Fruit fly (Drosophila melanogaster) whole organism, embryonic: ENCODE data around the gene CG1024.
A peak's percentile ranks its signal among the peaks of the same experiment; 100 is the strongest.

ENCODE experiments used
- CG12236 ChIP-seq: fragments of 200-800 bp; sonication (Bioruptor generic); optimal IDR thresholded peaks from 2 replicates; lab custom pipeline; 2016; ENCODE audit warnings: missing biosample characterization, missing genetic modification characterization
- CG13424 ChIP-seq: fragments of 200-800 bp; sonication (Bioruptor generic); optimal IDR thresholded peaks from 2 replicates; lab custom pipeline; 2019; ENCODE audit warnings: missing biosample characterization, mild to moderate bottlenecking, missing genetic modification characterization, moderate library complexity
- CG14710 ChIP-seq: fragments of 200-800 bp; sonication (Bioruptor generic); optimal IDR thresholded peaks from 3 replicates; lab custom pipeline; 2019; ENCODE audit warnings: missing biosample characterization, mild to moderate bottlenecking, missing genetic modification characterization, moderate library complexity
- CG16813 ChIP-seq: fragments of 200-800 bp; sonication (Bioruptor generic); IDR thresholded peaks from 3 replicates; pipeline ENCODE4 v1.3.6; 2022; ENCODE audit warnings: missing biosample characterization, missing genetic modification characterization; ENCODE audit not compliant: partially characterized antibody
- CG16815 ChIP-seq: fragments of 200-800 bp; sonication (Bioruptor generic); optimal IDR thresholded peaks from 3 replicates; lab custom pipeline; 2017; ENCODE audit warnings: missing biosample characterization, mild to moderate bottlenecking, missing genetic modification characterization
- CG2116 ChIP-seq: fragments of 200-800 bp; sonication (Bioruptor generic); optimal IDR thresholded peaks from 3 replicates; lab custom pipeline; 2018; ENCODE audit warnings: missing biosample characterization, mild to moderate bottlenecking, missing genetic modification characterization
- CG2712 ChIP-seq: fragments of 200-800 bp; optimal IDR thresholded peaks from 3 replicates; lab custom pipeline; 2019; ENCODE audit warnings: missing biosample characterization, mild to moderate bottlenecking, missing genetic modification characterization, moderate library complexity
- CG31224 ChIP-seq: fragments of 200-800 bp; sonication (Bioruptor generic); IDR thresholded peaks from 2 replicates; pipeline ENCODE4 v1.3.6; 2022; ENCODE audit warnings: missing biosample characterization, missing genetic modification characterization
- CG3281 ChIP-seq: fragments of 200-800 bp; sonication (Bioruptor generic); optimal IDR thresholded peaks from 3 replicates; lab custom pipeline; 2017; ENCODE audit warnings: missing biosample characterization, mild to moderate bottlenecking, missing genetic modification characterization
- CG33557 ChIP-seq: fragments of 200-800 bp; sonication (Bioruptor generic); optimal IDR thresholded peaks from 2 replicates; lab custom pipeline; 2019; ENCODE audit warnings: missing biosample characterization, mild to moderate bottlenecking, missing genetic modification characterization, moderate library complexity
- CG4328 ChIP-seq: fragments of 200-800 bp; sonication (Bioruptor generic); optimal IDR thresholded peaks from 3 replicates; lab custom pipeline; 2017; ENCODE audit warnings: missing biosample characterization, missing genetic modification reagents, missing genetic modification characterization
- CG8281 ChIP-seq: fragments of 200-800 bp; sonication (Bioruptor generic); optimal IDR thresholded peaks from 2 replicates; lab custom pipeline; 2018; ENCODE audit warnings: missing biosample characterization, mild to moderate bottlenecking, missing genetic modification characterization, moderate library complexity
- CG8359 ChIP-seq: fragments of 200-800 bp; sonication (Bioruptor generic); optimal IDR thresholded peaks from 2 replicates; lab custom pipeline; 2017; ENCODE audit warnings: missing biosample characterization, mild to moderate bottlenecking, missing genetic modification characterization, borderline replicate concordance
- CG9727 ChIP-seq: fragments of 200-800 bp; sonication (Bioruptor generic); optimal IDR thresholded peaks from 3 replicates; lab custom pipeline; 2017; ENCODE audit warnings: missing biosample characterization, mild to moderate bottlenecking, missing genetic modification characterization
- Ets97D ChIP-seq: fragments of 200-800 bp; sonication (Bioruptor generic); optimal IDR thresholded peaks from 3 replicates; lab custom pipeline; 2016; ENCODE audit warnings: missing biosample characterization, missing genetic modification characterization
- H2.0 ChIP-seq: fragments of 200-800 bp; sonication (Bioruptor generic); IDR thresholded peaks from 2 replicates; pipeline ENCODE4 v1.3.6; 2022; ENCODE audit warnings: missing biosample characterization, missing genetic modification characterization
- HHEX ChIP-seq: fragments of 200-800 bp; sonication (Bioruptor generic); optimal IDR thresholded peaks from 3 replicates; lab custom pipeline; 2017; ENCODE audit warnings: missing biosample characterization, mild to moderate bottlenecking, missing genetic modification characterization, missing genetic modification reagents
- HLH3B ChIP-seq: fragments of 200-800 bp; sonication (Bioruptor generic); IDR thresholded peaks from 2 replicates; pipeline ENCODE4 v1.3.6; 2022; ENCODE audit warnings: missing biosample characterization, missing genetic modification characterization
- Med ChIP-seq: fragments of 200-800 bp; sonication (Bioruptor generic); peaks from one replicate; lab custom pipeline; 2016; ENCODE audit warnings: missing biosample characterization, missing genetic modification characterization, mild to moderate bottlenecking, inconsistent platforms, moderate library complexity
- Sox100B ChIP-seq: fragments of 200-800 bp; sonication (Bioruptor generic); optimal IDR thresholded peaks from 3 replicates; lab custom pipeline; 2018; ENCODE audit warnings: missing biosample characterization, mild to moderate bottlenecking, missing genetic modification characterization
- Sox102F ChIP-seq: fragments of 200-800 bp; sonication (Bioruptor generic); optimal IDR thresholded peaks from 2 replicates; lab custom pipeline; 2018; ENCODE audit warnings: missing biosample characterization, mild to moderate bottlenecking, missing genetic modification characterization, moderate library complexity
- Spps ChIP-seq: fragments of 200-800 bp; sonication (Bioruptor generic); optimal IDR thresholded peaks from 2 replicates; lab custom pipeline; 2018; ENCODE audit warnings: missing biosample characterization, mild to moderate bottlenecking, missing genetic modification characterization
- Taf1 ChIP-seq: fragments of 200-800 bp; sonication (Bioruptor generic); IDR thresholded peaks from 2 replicates; pipeline ENCODE4 v1.3.6; 2022; ENCODE audit warnings: missing biosample characterization, missing genetic modification characterization
- bcd ChIP-seq: fragments of 200-800 bp; sonication (Bioruptor generic); optimal IDR thresholded peaks from 2 replicates; lab custom pipeline; 2017; ENCODE audit warnings: missing biosample characterization, mild to moderate bottlenecking, missing genetic modification characterization
- bsh ChIP-seq, 2 experiments: fragments of 200-800 bp; sonication (Bioruptor generic); optimal IDR thresholded peaks; 2 replicates each; lab custom pipeline; 2017 to 2018; ENCODE audit warnings: mild to moderate bottlenecking in 2 of 2, missing biosample characterization in 2 of 2, missing genetic modification characterization in 2 of 2, moderate library complexity in 1 of 2
- chinmo ChIP-seq: fragments of 200-800 bp; sonication (Bioruptor generic); IDR thresholded peaks from 4 replicates; pipeline ENCODE4 v1.3.6; 2022; ENCODE audit warnings: missing biosample characterization, missing genetic modification characterization; ENCODE audit not compliant: partially characterized antibody
- dm ChIP-seq: fragments of 200-800 bp; sonication (Bioruptor generic); optimal IDR thresholded peaks from 3 replicates; lab custom pipeline; 2016; ENCODE audit warnings: missing biosample characterization, missing genetic modification characterization
- dmrt99B ChIP-seq: fragments of 200-800 bp; sonication (Bioruptor generic); optimal IDR thresholded peaks from 2 replicates; lab custom pipeline; 2018; ENCODE audit warnings: missing biosample characterization, mild to moderate bottlenecking, missing genetic modification characterization, moderate library complexity
- fd102C ChIP-seq: fragments of 200-800 bp; sonication (Bioruptor generic); optimal IDR thresholded peaks from 2 replicates; lab custom pipeline; 2018; ENCODE audit warnings: missing biosample characterization, mild to moderate bottlenecking, missing genetic modification characterization, moderate library complexity
- gsb-n ChIP-seq: fragments of 200-800 bp; sonication (Bioruptor generic); optimal IDR thresholded peaks from 3 replicates; lab custom pipeline; 2018; ENCODE audit warnings: missing biosample characterization, mild to moderate bottlenecking, missing genetic modification characterization
- hb ChIP-seq: fragments of 200-800 bp; sonication (Bioruptor generic); IDR thresholded peaks from 3 replicates; pipeline ENCODE4 v1.3.6; 2022; ENCODE audit warnings: missing biosample characterization, missing genetic modification characterization; ENCODE audit not compliant: partially characterized antibody
- hth ChIP-seq: fragments of >200 bp; optimal IDR thresholded peaks from 2 replicates; lab custom pipeline; 2017; ENCODE audit warnings: inconsistent platforms
- jumu ChIP-seq: fragments of 200-800 bp; sonication (Bioruptor generic); optimal IDR thresholded peaks from 3 replicates; lab custom pipeline; 2016; ENCODE audit warnings: missing biosample characterization, missing genetic modification characterization
- kay ChIP-seq: fragments of 200-800 bp; sonication (Bioruptor generic); optimal IDR thresholded peaks from 2 replicates; lab custom pipeline; 2016; ENCODE audit warnings: missing biosample characterization, missing genetic modification characterization
- ken ChIP-seq: fragments of 200-800 bp; sonication (Bioruptor generic); IDR thresholded peaks from 3 replicates; pipeline ENCODE4 v1.3.6; 2022; ENCODE audit warnings: missing biosample characterization, missing genetic modification characterization
- knrl ChIP-seq: fragments of 200-800 bp; sonication (Bioruptor generic); IDR thresholded peaks from 3 replicates; pipeline ENCODE4 v1.3.6; 2022; ENCODE audit warnings: missing biosample characterization, missing genetic modification characterization; ENCODE audit not compliant: partially characterized antibody
- lbe ChIP-seq: fragments of 200-800 bp; sonication (Bioruptor generic); optimal IDR thresholded peaks from 2 replicates; lab custom pipeline; 2016; ENCODE audit warnings: missing biosample characterization, mild to moderate bottlenecking, missing genetic modification characterization
- nau ChIP-seq: fragments of 200-800 bp; sonication (Bioruptor generic); optimal IDR thresholded peaks from 3 replicates; lab custom pipeline; 2017; ENCODE audit warnings: missing biosample characterization, mild to moderate bottlenecking, missing genetic modification characterization, missing genetic modification reagents
- odd ChIP-seq: fragments of 200-800 bp; sonication (Bioruptor generic); optimal IDR thresholded peaks from 2 replicates; lab custom pipeline; 2017; ENCODE audit warnings: missing biosample characterization, mild to moderate bottlenecking, missing genetic modification characterization
- org-1 ChIP-seq: fragments of 200-800 bp; sonication (Bioruptor generic); optimal IDR thresholded peaks from 2 replicates; lab custom pipeline; 2017; ENCODE audit warnings: missing biosample characterization, missing genetic modification characterization
- pb ChIP-seq: fragments of 200-800 bp; sonication (Bioruptor generic); optimal IDR thresholded peaks from 3 replicates; lab custom pipeline; 2016; ENCODE audit warnings: missing biosample characterization, missing genetic modification characterization
- phol ChIP-seq: fragments of 200-800 bp; sonication (Bioruptor generic); optimal IDR thresholded peaks from 3 replicates; lab custom pipeline; 2018; ENCODE audit warnings: missing biosample characterization, mild to moderate bottlenecking, missing genetic modification characterization, moderate library complexity
- pros ChIP-seq: fragments of 200-800 bp; sonication (Bioruptor generic); optimal IDR thresholded peaks from 3 replicates; lab custom pipeline; 2019; ENCODE audit warnings: missing biosample characterization, mild to moderate bottlenecking, missing genetic modification characterization, moderate library complexity
- schlank ChIP-seq: fragments of 200-800 bp; sonication (Bioruptor generic); optimal IDR thresholded peaks from 2 replicates; lab custom pipeline; 2018; ENCODE audit warnings: missing biosample characterization, mild to moderate bottlenecking, missing genetic modification characterization
- sens ChIP-seq: fragments of 200-800 bp; sonication (Bioruptor generic); peaks from one replicate; lab custom pipeline; 2016; ENCODE audit warnings: missing biosample characterization, missing genetic modification characterization
- stc ChIP-seq: fragments of 200-800 bp; sonication (Bioruptor generic); IDR thresholded peaks from 2 replicates; pipeline ENCODE4 v1.3.6; 2022; ENCODE audit warnings: missing biosample characterization, missing genetic modification characterization
- tup ChIP-seq: fragments of 200-800 bp; sonication (Bioruptor generic); optimal IDR thresholded peaks from 2 replicates; lab custom pipeline; 2016; ENCODE audit warnings: missing biosample characterization, mild to moderate bottlenecking, missing genetic modification characterization, moderate library complexity
- vvl ChIP-seq: fragments of 200-800 bp; sonication (Bioruptor generic); IDR thresholded peaks from 2 replicates; pipeline ENCODE4 v1.3.6; 2022; ENCODE audit warnings: missing biosample characterization, missing genetic modification characterization
- z ChIP-seq: fragments of 200-800 bp; sonication (Bioruptor generic); IDR thresholded peaks from 3 replicates; pipeline ENCODE4 v1.3.6; 2022; ENCODE audit warnings: missing biosample characterization, missing genetic modification characterization

CG1024 gene

dm6 chr3R:6352893-6353623 is 27.1 kb downstream of the CG1024 start (continued):
- TF ChIP-seq CG3281 (GFP tag; lab: Kevin White, UChicago) = peak; percentile 28
- peak; percentile 32 for TF ChIP-seq CG16815 (GFP tag; lab: Kevin White, UChicago)
- peak; percentile 32; the same call in 1 of the 2 replicates for TF ChIP-seq CG31224 (GFP tag; lab: Robert Waterston, UW)
- TF ChIP-seq bcd (GFP tag; lab: Kevin White, UChicago) = peak; percentile 39
- no peak for TF ChIP-seq ken (GFP tag; lab: Robert Waterston, UW)
- peak; percentile 2 for TF ChIP-seq kay (GFP tag; lab: Kevin White, UChicago)
- TF ChIP-seq dmrt99B (tag; lab: Kevin White, UChicago) = peak; percentile 70
- no peak for TF ChIP-seq CG2116 (GFP tag; lab: Kevin White, UChicago)
- no peak for TF ChIP-seq fd102C (GFP tag; lab: Kevin White, UChicago)
- TF ChIP-seq CG33557 (GFP tag; lab: Kevin White, UChicago) = no peak
- peak; percentile 4 for TF ChIP-seq jumu (GFP tag; lab: Kevin White, UChicago)
- no peak for TF ChIP-seq knrl (GFP tag; lab: Robert Waterston, UW)
- TF ChIP-seq gsb-n (tag; lab: Kevin White, UChicago) = peak; percentile 28
- TF ChIP-seq CG13424 (tag; lab: Kevin White, UChicago) = peak; percentile 57
- TF ChIP-seq odd (GFP tag; lab: Kevin White, UChicago) = peak; percentile 3
- TF ChIP-seq CG12236 (GFP tag; lab: Kevin White, UChicago) = no peak
- 0 out of 2 replicates have a peak, but pooled peaks have one; percentile 10 for TF ChIP-seq stc (GFP tag; lab: Robert Waterston, UW)
- TF ChIP-seq CG8359 (GFP tag; lab: Kevin White, UChicago) = no peak
- TF ChIP-seq tup (GFP tag; lab: Kevin White, UChicago) = no peak
- no peak for TF ChIP-seq CG16813 (GFP tag; lab: Robert Waterston, UW)
- no peak for TF ChIP-seq lbe (GFP tag; lab: Kevin White, UChicago)
- peak; percentile 20 for TF ChIP-seq HHEX
- TF ChIP-seq z = peak; percentile 95
- TF ChIP-seq Ets97D = no peak
- TF ChIP-seq Sox100B = peak; percentile 58
- no peak for TF ChIP-seq CG4328 (GFP tag; lab: Kevin White, UChicago)
- no peak for TF ChIP-seq hb (GFP tag; lab: Robert Waterston, UW)
- peak; percentile 33 for TF ChIP-seq nau
- TF ChIP-seq pros (GFP tag; lab: Kevin White, UChicago) = peak; percentile 45
- peak; percentile 76; the same call in 1 of the 4 replicates for TF ChIP-seq chinmo (GFP tag; lab: Robert Waterston, UW)
- TF ChIP-seq hth (lab: Kevin White, UChicago) = no peak
- TF ChIP-seq Spps (tag; lab: Kevin White, UChicago) = no peak
- TF ChIP-seq dm (GFP tag; lab: Kevin White, UChicago) = no peak
- TF ChIP-seq Med (GFP tag; lab: Kevin White, UChicago) = peak; percentile 54
- peak; percentile 54 for TF ChIP-seq org-1 (GFP tag; lab: Kevin White, UChicago)
- peak; percentile 25 for TF ChIP-seq CG8281 (tag; lab: Kevin White, UChicago)
- peak; percentile 7 for TF ChIP-seq CG9727 (GFP tag; lab: Kevin White, UChicago)
- peak; percentile 48 for TF ChIP-seq CG2712
- peak; percentile 54 for TF ChIP-seq Sox102F (GFP tag; lab: Kevin White, UChicago)
- TF ChIP-seq bsh (GFP tag; optimal IDR thresholded peaks at IDR 0.05; lab: Kevin White, UChicago) = peak in 1 of 2 experiments; percentile 16
- no peak for TF ChIP-seq H2.0 (GFP tag; lab: Robert Waterston, UW)
- no peak for TF ChIP-seq Taf1 (GFP tag; lab: Robert Waterston, UW)
- TF ChIP-seq schlank (tag; lab: Kevin White, UChicago) = no peak
- TF ChIP-seq pb = no peak
- peak; percentile 17 for TF ChIP-seq CG14710
- TF ChIP-seq vvl (GFP tag; lab: Robert Waterston, UW) = 0 out of 2 replicates have a peak, but pooled peaks have one; percentile 9
- TF ChIP-seq phol (tag; lab: Kevin White, UChicago) = peak; percentile 65
- TF ChIP-seq HLH3B = no peak
- peak; percentile 82 for TF ChIP-seq sens (GFP tag; lab: Kevin White, UChicago)
